Fruit fly (Drosophila melanogaster): ENCODE results near the gene hoe2.

hoe2 gene

DNA sequence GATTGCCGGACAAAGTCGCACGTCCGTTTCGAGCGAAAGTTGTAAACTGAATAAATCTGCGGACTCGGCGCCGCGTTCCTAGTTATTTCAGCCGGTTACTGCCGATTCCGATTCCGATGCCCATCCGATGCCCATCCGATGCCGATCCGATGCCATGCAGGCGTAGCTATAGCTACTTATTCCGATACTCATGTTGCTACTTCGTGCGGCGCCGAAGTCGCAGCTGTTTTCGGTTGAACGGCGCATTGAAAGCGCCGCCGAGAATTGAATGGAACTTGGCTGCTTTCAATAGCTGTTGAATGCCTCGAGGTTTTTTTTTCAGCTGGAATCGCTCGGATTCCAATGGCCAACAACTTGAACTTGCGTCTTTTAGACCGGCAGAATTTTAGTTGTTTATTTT, 7.9 kb downstream of the hoe2 start:
- TF ChIP-seq Optix (GFP tag; IDR thresholded peaks at IDR 0.05) (no peak), Atf6 (GFP tag; IDR thresholded peaks at IDR 0.05) (peak; percentile 54), Rfx (GFP tag; IDR thresholded peaks at IDR 0.05) (peak; percentile 42; the same call in 1 of the 2 replicates), Myb (GFP tag; optimal IDR thresholded peaks at IDR 0.05) (no peak), Meics (GFP tag; optimal IDR thresholded peaks at IDR 0.05) (peak; percentile 28), CG7786 (GFP tag; optimal IDR thresholded peaks at IDR 0.05) (no peak), CG13894 (tag; optimal IDR thresholded peaks at IDR 0.05) (peak; percentile 100), CG32532 (GFP tag; IDR thresholded peaks at IDR 0.05) (peak; percentile 65; the same call in 1 of the 2 replicates), Ets65A (GFP tag) (no peak), scrt (GFP tag; optimal IDR thresholded peaks at IDR 0.05) (peak; percentile 81), ERR (GFP tag; optimal IDR thresholded peaks at IDR 0.05) (no peak), CG14710 (tag; optimal IDR thresholded peaks at IDR 0.05) (no peak), Hmr (GFP tag; optimal IDR thresholded peaks at IDR 0.05) (peak; percentile 70), Fer1 (GFP tag; optimal IDR thresholded peaks at IDR 0.05) (peak; percentile 79), exex (tag; optimal IDR thresholded peaks at IDR 0.05) (no peak), B-H2 (GFP tag; optimal IDR thresholded peaks at IDR 0.05) (peak; percentile 67), sim (GFP tag; IDR thresholded peaks at IDR 0.05) (0 out of 2 replicates have a peak, but pooled peaks have one; percentile 25), caup (GFP tag; optimal IDR thresholded peaks at IDR 0.05; ENCODE audit: severe bottlenecking) (peak; percentile 31), lola (GFP tag; optimal IDR thresholded peaks at IDR 0.05) (no peak), CG14014 (GFP tag; IDR thresholded peaks at IDR 0.05) (peak; percentile 18; the same call in 1 of the 2 replicates), CG18599 (GFP tag; optimal IDR thresholded peaks at IDR 0.05) (peak; percentile 73), lab (GFP tag; optimal IDR thresholded peaks at IDR 0.05) (peak; percentile 68), Dbx (GFP tag; IDR thresholded peaks at IDR 0.05) (peak; percentile 57; the same call in 1 of the 3 replicates), CG6765 (GFP tag; optimal IDR thresholded peaks at IDR 0.05) (peak; percentile 58), CG30431 (GFP tag; optimal IDR thresholded peaks at IDR 0.05) (no peak), CG15601 (tag; optimal IDR thresholded peaks at IDR 0.05) (peak; percentile 98), Med (GFP tag) (peak; percentile 26), D (optimal IDR thresholded peaks at IDR 0.05) (no peak), D (GFP tag; optimal IDR thresholded peaks at IDR 0.05) (no peak), ato (GFP tag; IDR thresholded peaks at IDR 0.05; ENCODE audit: partially characterized antibody) (no peak), CG15514 (GFP tag; optimal IDR thresholded peaks at IDR 0.05) (peak; percentile 45), odd (GFP tag; optimal IDR thresholded peaks at IDR 0.05) (peak; percentile 20), stc (GFP tag; IDR thresholded peaks at IDR 0.05) (0 out of 2 replicates have a peak, but pooled peaks have one; percentile 22), CG4617 (GFP tag; optimal IDR thresholded peaks at IDR 0.05; ENCODE audit: borderline replicate concordance) (no peak), so (GFP tag; IDR thresholded peaks at IDR 0.05) (0 out of 3 replicates have a peak, but pooled peaks have one; percentile 34), CG34376 (GFP tag; optimal IDR thresholded peaks at IDR 0.05) (peak; percentile 16), Drgx (GFP tag; IDR thresholded peaks at IDR 0.05) (0 out of 2 replicates have a peak, but pooled peaks have one; percentile 22), CG17385 (GFP tag; optimal IDR thresholded peaks at IDR 0.05) (peak; percentile 17), Deaf1 (tag; optimal IDR thresholded peaks at IDR 0.05) (peak; percentile 91)

DNA sequence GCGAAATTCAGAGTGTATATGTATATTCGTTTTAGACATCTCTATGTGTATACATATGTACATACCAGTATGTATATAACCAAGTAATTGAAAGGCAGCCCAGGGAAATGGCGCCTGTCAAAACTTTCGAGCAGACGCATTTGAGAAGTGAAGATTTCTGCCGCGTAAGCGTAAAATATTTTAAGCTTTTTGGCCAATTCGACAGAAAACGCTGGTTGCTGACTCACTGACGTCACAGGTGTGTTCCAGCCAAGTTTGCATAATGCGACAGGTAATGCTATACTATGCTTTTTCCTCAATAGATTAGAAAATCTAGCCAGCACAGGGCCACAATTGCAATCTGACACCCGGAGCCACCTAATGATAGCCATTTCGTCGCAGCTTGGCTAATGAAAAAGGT, 19.5 kb downstream of the hoe2 start:
- TF ChIP-seq crol (GFP tag; IDR thresholded peaks at IDR 0.05) (no peak), phol (tag; optimal IDR thresholded peaks at IDR 0.05) (no peak), CG1529 (GFP tag; optimal IDR thresholded peaks at IDR 0.05) (no peak), CG3163 (GFP tag; optimal IDR thresholded peaks at IDR 0.05) (no peak), sens-2 (GFP tag; IDR thresholded peaks at IDR 0.05) (no peak), Ravus (GFP tag; IDR thresholded peaks at IDR 0.05) (no peak), Hr3 (GFP tag; optimal IDR thresholded peaks at IDR 0.05) (no peak), CG4424 (GFP tag; optimal IDR thresholded peaks at IDR 0.05) (no peak), sim (GFP tag; IDR thresholded peaks at IDR 0.05) (no peak), Nf-YA (GFP tag; IDR thresholded peaks at IDR 0.05) (no peak), CG1233 (GFP tag; optimal IDR thresholded peaks at IDR 0.05) (no peak), psq (GFP tag; optimal IDR thresholded peaks at IDR 0.05) (no peak), CG12104 (GFP tag; optimal IDR thresholded peaks at IDR 0.05) (no peak), Oaz (GFP tag; IDR thresholded peaks at IDR 0.05) (no peak), onecut (GFP tag; IDR thresholded peaks at IDR 0.05) (no peak), lab (GFP tag; optimal IDR thresholded peaks at IDR 0.05) (no peak)

Data from whole organism, embryonic.